Worm (Caenorhabditis elegans) whole organism, early embryonic: ENCODE measurements around the gene fbxl-2.

Source experiments
- B0310.2 ChIP-seq: sonication (generic microtip); optimal IDR thresholded peaks from 2 replicates; lab custom pipeline; 2016; ENCODE audit warnings: mild to moderate bottlenecking, missing genetic modification characterization, missing compliant biosample characterization
- F13C5.2 ChIP-seq: sonication (generic microtip); optimal IDR thresholded peaks from 2 replicates; lab custom pipeline; 2017; ENCODE audit warnings: mild to moderate bottlenecking, missing genetic modification characterization, inconsistent platforms, missing compliant biosample characterization
- aly-1 ChIP-seq: sonication (generic microtip); optimal IDR thresholded peaks from 2 replicates; lab custom pipeline; 2016; ENCODE audit warnings: missing genetic modification characterization, missing compliant biosample characterization
- ama-1 ChIP-seq: fragments of 150-350 bp; optimal IDR thresholded peaks from 2 replicates; lab custom pipeline; 2014
- ceh-13 ChIP-seq: fragments of 200-800 bp; sonication (Bioruptor generic); optimal IDR thresholded peaks from 2 replicates; lab custom pipeline; 2018; ENCODE audit warnings: mild to moderate bottlenecking, missing genetic modification characterization, missing compliant biosample characterization
- ceh-36 ChIP-seq: sonication (generic microtip); optimal IDR thresholded peaks from 2 replicates; lab custom pipeline; 2016; ENCODE audit warnings: missing genetic modification characterization, inconsistent platforms, missing compliant biosample characterization
- flt-1 ChIP-seq: fragments of 200-800 bp; sonication (Bioruptor generic); IDR thresholded peaks from 2 replicates; pipeline ENCODE4 v1.3.6; 2022; ENCODE audit warnings: missing genetic modification characterization, missing compliant biosample characterization
- hmg-4 ChIP-seq: fragments of 200-800 bp; sonication (Bioruptor generic); optimal IDR thresholded peaks from 2 replicates; lab custom pipeline; 2018; ENCODE audit warnings: mild to moderate bottlenecking, missing genetic modification characterization, missing compliant biosample characterization
- pes-1 ChIP-seq: fragments of 200-800 bp; sonication (Bioruptor generic); IDR thresholded peaks from 2 replicates; pipeline ENCODE4 v1.3.6; 2022; ENCODE audit warnings: missing genetic modification reagents, missing genetic modification characterization, missing compliant biosample characterization
- tbx-11 ChIP-seq: fragments of 200-800 bp; sonication (Bioruptor generic); IDR thresholded peaks from 2 replicates; pipeline ENCODE4 v1.3.6; 2022; ENCODE audit warnings: missing genetic modification characterization, missing compliant biosample characterization
- tbx-37 ChIP-seq: fragments of 200-800 bp; sonication (Bioruptor generic); conservative IDR thresholded peaks from 2 replicates; pipeline ENCODE4 v1.3.6; 2022; ENCODE audit warnings: missing genetic modification reagents, missing genetic modification characterization, missing compliant biosample characterization
- tra-4 ChIP-seq: sonication (generic microtip); optimal IDR thresholded peaks from 2 replicates; lab custom pipeline; 2017; ENCODE audit warnings: missing genetic modification characterization, missing compliant biosample characterization

ce11 chrIII:4731295-4731988, 25.6 kb upstream of the fbxl-2 start, which contains the start of gene F17C8.3:
- TF ChIP-seq ama-1 (lab: Kevin White, UChicago) (no peak), flt-1 (GFP tag; lab: Robert Waterston, UW) (no peak), F13C5.2 (tag; lab: Kevin White, UChicago) (no peak), pes-1 (no peak), tbx-37 (no peak), ceh-13 (GFP tag; lab: Kevin White, UChicago) (no peak), B0310.2 (tag; lab: Kevin White, UChicago) (no peak), aly-1 (tag; lab: Kevin White, UChicago) (no peak), ceh-36 (no peak), tbx-11 (GFP tag; lab: Robert Waterston, UW) (no peak), hmg-4 (GFP tag; lab: Kevin White, UChicago) (no peak), tra-4 (tag; lab: Kevin White, UChicago) (no peak)
